Fruit fly (Drosophila melanogaster) whole organism, prepupa: Measurements from ENCODE around the gene Sarm.

Source experiments
- CG11762 ChIP-seq: fragments of 200-800 bp; sonication (Bioruptor generic); optimal IDR thresholded peaks from 3 replicates; lab custom pipeline; 2016; ENCODE audit warnings: missing biosample characterization, missing genetic modification characterization; ENCODE audit not compliant: insufficient read depth
- CG6808 ChIP-seq: fragments of 200-800 bp; sonication (Bioruptor generic); optimal IDR thresholded peaks from 3 replicates; lab custom pipeline; 2017; ENCODE audit warnings: missing biosample characterization, missing genetic modification characterization, mild to moderate bottlenecking, moderate library complexity, missing genetic modification reagents
- CG7368 ChIP-seq: fragments of 200-800 bp; sonication (Bioruptor generic); optimal IDR thresholded peaks from 3 replicates; lab custom pipeline; 2016; ENCODE audit warnings: missing biosample characterization, missing genetic modification characterization
- CG9139 ChIP-seq: fragments of 200-800 bp; sonication (Bioruptor generic); optimal IDR thresholded peaks from 3 replicates; lab custom pipeline; 2017; ENCODE audit warnings: missing biosample characterization, mild to moderate bottlenecking, missing genetic modification characterization
- Hr38 ChIP-seq: sonication (Bioruptor generic); optimal IDR thresholded peaks from 2 replicates; lab custom pipeline; 2016; ENCODE audit warnings: missing biosample characterization, missing genetic modification characterization
- Lpt ChIP-seq: fragments of 200-800 bp; sonication (Bioruptor generic); optimal IDR thresholded peaks from 3 replicates; lab custom pipeline; 2016; ENCODE audit warnings: missing biosample characterization, missing genetic modification characterization
- OdsH ChIP-seq: fragments of 200-800 bp; sonication (Bioruptor generic); optimal IDR thresholded peaks from 3 replicates; lab custom pipeline; 2016; ENCODE audit warnings: missing biosample characterization, missing genetic modification characterization
- Smox ChIP-seq: fragments of 200-800 bp; sonication (Bioruptor generic); optimal IDR thresholded peaks from 3 replicates; lab custom pipeline; 2016; ENCODE audit warnings: missing biosample characterization, missing genetic modification characterization
- acj6 ChIP-seq: fragments of 200-800 bp; sonication (Bioruptor generic); optimal IDR thresholded peaks from 3 replicates; lab custom pipeline; 2016; ENCODE audit warnings: missing biosample characterization, missing genetic modification characterization
- cyc ChIP-seq: fragments of 200-800 bp; sonication (Bioruptor generic); optimal IDR thresholded peaks from 3 replicates; lab custom pipeline; 2016; ENCODE audit warnings: missing biosample characterization, missing genetic modification characterization
- dac ChIP-seq: fragments of 200-800 bp; sonication (Bioruptor generic); optimal IDR thresholded peaks from 2 replicates; lab custom pipeline; 2017; ENCODE audit warnings: missing biosample characterization, mild to moderate bottlenecking, missing genetic modification characterization
- eg ChIP-seq: fragments of 200-800 bp; sonication (Bioruptor generic); IDR thresholded peaks from 3 replicates; pipeline ENCODE4 v1.3.6; 2022; ENCODE audit warnings: missing biosample characterization, missing genetic modification characterization

dm6 chr3L:8086218-8086617 lies 22.5 kb downstream of the Sarm start:
- TF ChIP-seq CG9139 (GFP tag; lab: Kevin White, UChicago), result no peak
- TF ChIP-seq dac (GFP tag; lab: Kevin White, UChicago), result no peak
- TF ChIP-seq Lpt (GFP tag; lab: Kevin White, UChicago), result no peak
- no peak for TF ChIP-seq OdsH (GFP tag; lab: Kevin White, UChicago)
- TF ChIP-seq acj6 (GFP tag; lab: Kevin White, UChicago), result no peak
- TF ChIP-seq CG6808 (GFP tag; lab: Kevin White, UChicago), result no peak
- no peak for TF ChIP-seq cyc (GFP tag; lab: Kevin White, UChicago)
- TF ChIP-seq Hr38, result no peak
- no peak for TF ChIP-seq Smox (GFP tag; lab: Kevin White, UChicago)
- TF ChIP-seq eg (GFP tag; lab: Robert Waterston, UW), result no peak
- no peak for TF ChIP-seq CG11762 (GFP tag; lab: Kevin White, UChicago)
- TF ChIP-seq CG7368 (GFP tag; lab: Kevin White, UChicago), result no peak
